Worm (Caenorhabditis elegans) whole organism, L1 larva: Measurements from ENCODE around the gene ttn-1.
A peak's percentile ranks its signal among the peaks of the same experiment; 100 is the strongest.

ENCODE experiments used
- C04F5.9 ChIP-seq: sonication (generic microtip); optimal IDR thresholded peaks from 2 replicates; lab custom pipeline; 2016; ENCODE audit warnings: missing genetic modification characterization, missing compliant biosample characterization
- C16A3.4 ChIP-seq: fragments of 150-350 bp; optimal IDR thresholded peaks from 2 replicates; lab custom pipeline; 2014; ENCODE audit warnings: missing biosample characterization, missing genetic modification characterization
- aly-2 ChIP-seq: fragments of 150-350 bp; optimal IDR thresholded peaks from 2 replicates; lab custom pipeline; 2014; ENCODE audit warnings: missing biosample characterization, missing genetic modification characterization
- blmp-1 ChIP-seq: fragments of 150-350 bp; optimal IDR thresholded peaks from 2 replicates; lab custom pipeline; 2014; ENCODE audit warnings: missing biosample characterization, missing genetic modification characterization
- ceh-8 ChIP-seq: fragments of 200-800 bp; sonication (Bioruptor generic); optimal IDR thresholded peaks from 2 replicates; lab custom pipeline; 2018; ENCODE audit warnings: mild to moderate bottlenecking, missing genetic modification characterization, moderate library complexity, missing compliant biosample characterization
- ceh-82 ChIP-seq, 3 experiments: fragments of 150-350 bp in 1 of 3; sonication (generic microtip) in 2 of 3; optimal IDR thresholded peaks; 2 replicates each; lab custom pipeline; 2014 to 2017; ENCODE audit warnings: missing biosample characterization in 3 of 3, missing genetic modification characterization in 3 of 3
- ceh-88 ChIP-seq: fragments of 200-800 bp; sonication (Bioruptor generic); IDR thresholded peaks from 2 replicates; pipeline ENCODE4 v1.3.6; 2022; ENCODE audit warnings: missing genetic modification characterization, missing compliant biosample characterization
- ceh-90 ChIP-seq: sonication (generic microtip); optimal IDR thresholded peaks from 2 replicates; lab custom pipeline; 2016; ENCODE audit warnings: missing genetic modification characterization, missing compliant biosample characterization
- ces-1 ChIP-seq: fragments of 150-350 bp; optimal IDR thresholded peaks from 2 replicates; lab custom pipeline; 2014; ENCODE audit warnings: missing biosample characterization, missing genetic modification reagents, missing genetic modification characterization
- dpl-1 ChIP-seq, 3 experiments: fragments of 150-350 bp in 2 of 3; sonication (generic microtip) in 1 of 3; optimal IDR thresholded peaks; 2 replicates each; lab custom pipeline; 2014 to 2017; ENCODE audit warnings: missing biosample characterization in 3 of 3, missing genetic modification characterization in 3 of 3, missing genetic modification reagents in 3 of 3
- efl-1 ChIP-seq, 4 experiments: fragments of 150-350 bp; optimal IDR thresholded peaks in 3 of 4; peaks in 1 of 4; 1 replicate in 1 of 4; 2 replicates in 3 of 4; lab custom pipeline; 2014; ENCODE audit warnings: missing biosample characterization in 2 of 4, missing genetic modification characterization in 2 of 4, missing genetic modification reagents in 2 of 4
- elt-2 ChIP-seq: sonication (generic microtip); optimal IDR thresholded peaks from 2 replicates; lab custom pipeline; 2016; ENCODE audit warnings: missing genetic modification characterization, mild to moderate bottlenecking, inconsistent platforms, missing compliant biosample characterization, missing genetic modification reagents
- elt-3 ChIP-seq, 6 experiments: fragments of 150-350 bp in 1 of 6; sonication (generic microtip); optimal IDR thresholded peaks; 2 replicates each; lab custom pipeline; 2017 to 2018; ENCODE audit warnings: missing biosample characterization in 6 of 6, missing genetic modification characterization in 6 of 6, inconsistent platforms in 1 of 6
- ets-5 ChIP-seq: fragments of 200-800 bp; sonication (Bioruptor generic); IDR thresholded peaks from 2 replicates; pipeline ENCODE4 v1.3.6; 2022; ENCODE audit warnings: missing genetic modification characterization, missing compliant biosample characterization
- fkh-8 ChIP-seq: sonication (generic microtip); optimal IDR thresholded peaks from 2 replicates; lab custom pipeline; 2016; ENCODE audit warnings: mild to moderate bottlenecking, missing genetic modification characterization, missing compliant biosample characterization
- hlh-17 ChIP-seq: fragments of 200-800 bp; sonication (Bioruptor generic); optimal IDR thresholded peaks from 2 replicates; lab custom pipeline; 2018; ENCODE audit warnings: missing genetic modification characterization, mild to moderate bottlenecking, missing compliant biosample characterization, moderate library complexity, borderline replicate concordance
- irx-1 ChIP-seq: sonication (generic microtip); optimal IDR thresholded peaks from 2 replicates; lab custom pipeline; 2016; ENCODE audit warnings: missing genetic modification characterization, missing compliant biosample characterization
- jun-1 ChIP-seq: fragments of 150-350 bp; optimal IDR thresholded peaks from 2 replicates; lab custom pipeline; 2014; ENCODE audit warnings: missing biosample characterization, missing genetic modification reagents, missing genetic modification characterization
- lin-13 ChIP-seq: fragments of 150-350 bp; optimal IDR thresholded peaks from 2 replicates; lab custom pipeline; 2014; ENCODE audit warnings: missing biosample characterization, missing genetic modification reagents, missing genetic modification characterization
- lin-14 ChIP-seq: fragments of 200-800 bp; sonication (Bioruptor generic); optimal IDR thresholded peaks from 2 replicates; lab custom pipeline; 2018; ENCODE audit warnings: mild to moderate bottlenecking, missing genetic modification characterization, moderate library complexity, missing compliant biosample characterization
- lin-15B ChIP-seq: fragments of 150-350 bp; sonication (generic microtip); optimal IDR thresholded peaks from 3 replicates; lab custom pipeline; 2014; ENCODE audit warnings: missing biosample characterization, missing genetic modification characterization
- lin-35 ChIP-seq, 2 experiments: fragments of 150-350 bp; optimal IDR thresholded peaks; 2 replicates each; lab custom pipeline; 2014; ENCODE audit warnings: missing biosample characterization in 2 of 2, missing genetic modification characterization in 2 of 2, missing genetic modification reagents in 2 of 2
- lin-39 ChIP-seq: fragments of 150-350 bp; optimal IDR thresholded peaks from 2 replicates; lab custom pipeline; 2014; ENCODE audit warnings: missing biosample characterization, missing genetic modification reagents, missing genetic modification characterization
- lir-3 ChIP-seq: sonication (generic microtip); optimal IDR thresholded peaks from 2 replicates; lab custom pipeline; 2016; ENCODE audit warnings: mild to moderate bottlenecking, missing genetic modification characterization, moderate library complexity, missing compliant biosample characterization; ENCODE audit not compliant: poor library complexity
- lsy-2 ChIP-seq, 2 experiments: fragments of 150-350 bp; optimal IDR thresholded peaks; 2 replicates each; lab custom pipeline; 2014; ENCODE audit warnings: missing biosample characterization in 2 of 2, missing genetic modification characterization in 2 of 2
- mab-9 ChIP-seq: fragments of 200-800 bp; sonication (Bioruptor generic); IDR thresholded peaks from 2 replicates; pipeline ENCODE4 v1.3.6; 2022; ENCODE audit warnings: missing genetic modification reagents, missing genetic modification characterization, missing compliant biosample characterization
- mdl-1 ChIP-seq, 2 experiments: fragments of 150-350 bp; optimal IDR thresholded peaks; 2 replicates each; lab custom pipeline; 2014 to 2017; ENCODE audit warnings: missing biosample characterization in 2 of 2, missing genetic modification characterization in 2 of 2, inconsistent platforms in 1 of 2
- nhr-11 ChIP-seq: fragments of 150-350 bp; optimal IDR thresholded peaks from 2 replicates; lab custom pipeline; 2014; ENCODE audit warnings: missing biosample characterization, missing genetic modification characterization
- nhr-12 ChIP-seq: sonication (generic microtip); optimal IDR thresholded peaks from 2 replicates; lab custom pipeline; 2017; ENCODE audit warnings: missing biosample characterization, missing genetic modification characterization
- nhr-19 ChIP-seq: fragments of 200-800 bp; sonication (Bioruptor generic); conservative IDR thresholded peaks from 2 replicates; pipeline ENCODE4 v1.3.6; 2022; ENCODE audit warnings: missing genetic modification characterization, missing compliant biosample characterization
- nhr-20 ChIP-seq: sonication (generic microtip); optimal IDR thresholded peaks from 2 replicates; lab custom pipeline; 2016; ENCODE audit warnings: mild to moderate bottlenecking, missing genetic modification characterization, missing compliant biosample characterization
- nhr-237 ChIP-seq: fragments of 150-350 bp; optimal IDR thresholded peaks from 2 replicates; lab custom pipeline; 2014; ENCODE audit warnings: missing biosample characterization, missing genetic modification characterization
- nhr-71 ChIP-seq: sonication (generic microtip); optimal IDR thresholded peaks from 2 replicates; lab custom pipeline; 2016; ENCODE audit warnings: mild to moderate bottlenecking, missing genetic modification characterization, moderate library complexity, missing compliant biosample characterization
- nhr-76 ChIP-seq: sonication (generic microtip); optimal IDR thresholded peaks from 2 replicates; lab custom pipeline; 2017; ENCODE audit warnings: missing biosample characterization, missing genetic modification characterization
- nhr-84 ChIP-seq: sonication (generic microtip); optimal IDR thresholded peaks from 2 replicates; lab custom pipeline; 2017; ENCODE audit warnings: missing biosample characterization, missing genetic modification characterization
- nhr-85 ChIP-seq: sonication (generic microtip); peaks from one replicate; lab custom pipeline; 2016; ENCODE audit warnings: missing genetic modification characterization, inconsistent platforms, missing compliant biosample characterization
- nhr-90 ChIP-seq: sonication (generic microtip); optimal IDR thresholded peaks from 2 replicates; lab custom pipeline; 2016; ENCODE audit warnings: mild to moderate bottlenecking, missing genetic modification characterization, missing compliant biosample characterization; ENCODE audit not compliant: poor library complexity
- pag-3 ChIP-seq: sonication (generic microtip); optimal IDR thresholded peaks from 2 replicates; lab custom pipeline; 2017; ENCODE audit warnings: missing genetic modification characterization, mild to moderate bottlenecking, missing compliant biosample characterization, antibody characterized with exemption, borderline replicate concordance; ENCODE audit not compliant: insufficient read depth
- pqm-1 ChIP-seq: sonication (generic microtip); optimal IDR thresholded peaks from 3 replicates; lab custom pipeline; 2017; ENCODE audit warnings: missing biosample characterization, missing genetic modification characterization
- rnt-1 ChIP-seq: sonication (generic microtip); optimal IDR thresholded peaks from 2 replicates; lab custom pipeline; 2016; ENCODE audit warnings: mild to moderate bottlenecking, missing genetic modification characterization, moderate library complexity, missing compliant biosample characterization
- skn-1 ChIP-seq: fragments of 150-350 bp; optimal IDR thresholded peaks from 2 replicates; lab custom pipeline; 2014; ENCODE audit warnings: missing biosample characterization, missing genetic modification characterization
- snu-23 ChIP-seq: sonication (generic microtip); optimal IDR thresholded peaks from 2 replicates; lab custom pipeline; 2016; ENCODE audit warnings: missing genetic modification characterization, missing compliant biosample characterization
- sptf-1 ChIP-seq: fragments of 150-350 bp; optimal IDR thresholded peaks from 2 replicates; lab custom pipeline; 2014; ENCODE audit warnings: missing biosample characterization, missing genetic modification characterization
- swsn-7 ChIP-seq: sonication (generic microtip); optimal IDR thresholded peaks from 2 replicates; lab custom pipeline; 2016; ENCODE audit warnings: missing genetic modification characterization, missing compliant biosample characterization
- tbx-2 ChIP-seq: sonication (generic microtip); optimal IDR thresholded peaks from 2 replicates; lab custom pipeline; 2016; ENCODE audit warnings: missing genetic modification characterization, missing compliant biosample characterization
- unc-130 ChIP-seq: fragments of 150-350 bp; optimal IDR thresholded peaks from 2 replicates; lab custom pipeline; 2017; ENCODE audit warnings: missing biosample characterization, missing genetic modification characterization, inconsistent platforms
- xbp-1 ChIP-seq: sonication (generic microtip); optimal IDR thresholded peaks from 2 replicates; lab custom pipeline; 2016; ENCODE audit warnings: missing genetic modification characterization, missing compliant biosample characterization
- zip-4 ChIP-seq: fragments of 200-800 bp; sonication (Bioruptor generic); optimal IDR thresholded peaks from 2 replicates; lab custom pipeline; 2018; ENCODE audit warnings: mild to moderate bottlenecking, missing genetic modification characterization, moderate library complexity, missing compliant biosample characterization

Gene ttn-1

ce11 chrV:6244631-6245030 lies 42.2 kb upstream of the ttn-1 start (continued):
- TF ChIP-seq nhr-19 (GFP tag; lab: Robert Waterston, UW) (no peak), fkh-8 (peak; percentile 91), ceh-8 (GFP tag; lab: Kevin White, UChicago) (no peak), ceh-82 (tag; optimal IDR thresholded peaks at IDR 0.05; lab: Kevin White, UChicago) (no peak), irx-1 (tag; lab: Kevin White, UChicago) (no peak), nhr-85 (no peak), rnt-1 (tag; lab: Kevin White, UChicago) (no peak), aly-2 (tag; lab: Kevin White, UChicago) (no peak), lsy-2 (tag; optimal IDR thresholded peaks at IDR 0.05; lab: Kevin White, UChicago) (peak in 1 of 2 experiments; percentile 24), nhr-12 (no peak), dpl-1 (GFP tag; optimal IDR thresholded peaks at IDR 0.05; lab: Kevin White, UChicago) (no peak), jun-1 (tag; lab: Kevin White, UChicago) (no peak), mab-9 (no peak), skn-1 (tag; lab: Kevin White, UChicago) (no peak), ceh-88 (GFP tag; lab: Robert Waterston, UW) (no peak), pag-3 (no peak), ets-5 (no peak), lin-39 (tag; lab: Kevin White, UChicago) (no peak)

- peak in 1 of 2 experiments; percentile 14 for TF ChIP-seq mdl-1 (tag; optimal IDR thresholded peaks at IDR 0.05; lab: Kevin White, UChicago)
- no peak for TF ChIP-seq pqm-1
- peak; percentile 69 for TF ChIP-seq lin-14 (GFP tag; lab: Kevin White, UChicago)
- peak; percentile 23 for TF ChIP-seq snu-23 (GFP tag; lab: Kevin White, UChicago)
- TF ChIP-seq elt-3 (tag; optimal IDR thresholded peaks at IDR 0.05; lab: Kevin White, UChicago), result peak in 2 of 6 experiments; percentile 51
- peak; percentile 24 for TF ChIP-seq rnt-1 (tag; lab: Kevin White, UChicago)
- no peak for TF ChIP-seq C04F5.9 (tag; lab: Kevin White, UChicago)
- TF ChIP-seq xbp-1, result no peak
- no peak for TF ChIP-seq nhr-76 (tag; lab: Kevin White, UChicago)
- TF ChIP-seq nhr-20, result peak; percentile 65
- TF ChIP-seq nhr-71 (tag; lab: Kevin White, UChicago), result peak; percentile 57
- TF ChIP-seq blmp-1 (tag; lab: Kevin White, UChicago), result peak; percentile 87
- TF ChIP-seq elt-2 (tag; lab: Kevin White, UChicago), result peak; percentile 88
- TF ChIP-seq nhr-90 (tag; lab: Kevin White, UChicago), result peak; percentile 46
- peak; percentile 52 for TF ChIP-seq unc-130 (tag; lab: Kevin White, UChicago)
- TF ChIP-seq nhr-85, result peak; percentile 34
- TF ChIP-seq nhr-19 (GFP tag; lab: Robert Waterston, UW), result peak; percentile 18; the same call in 1 of the 2 replicates
Observed at ce11 chrV:6243260-6243659, 40.8 kb upstream of the ttn-1 start.

ce11 chrV:6240735-6241134 lies 38.3 kb upstream of the ttn-1 start:
- peak; percentile 76 for TF ChIP-seq tbx-2 (tag; lab: Kevin White, UChicago)
- no peak for TF ChIP-seq ceh-90 (tag; lab: Kevin White, UChicago)
- no peak for TF ChIP-seq lin-15B
- TF ChIP-seq sptf-1, result no peak
- no peak for TF ChIP-seq hlh-17 (GFP tag; lab: Kevin White, UChicago)
- no peak for TF ChIP-seq nhr-12
- TF ChIP-seq lsy-2 (tag; optimal IDR thresholded peaks at IDR 0.05; lab: Kevin White, UChicago), result peak in 1 of 2 experiments; percentile 80
- peak; percentile 16 for TF ChIP-seq swsn-7
- TF ChIP-seq C16A3.4 (tag; lab: Kevin White, UChicago), result peak; percentile 36
- no peak for TF ChIP-seq ces-1 (GFP tag; lab: Kevin White, UChicago)
- peak; percentile 8 for TF ChIP-seq blmp-1 (tag; lab: Kevin White, UChicago)
- TF ChIP-seq efl-1 (optimal IDR thresholded peaks at IDR 0.05; lab: Kevin White, UChicago), result peak in 1 of 2 experiments; percentile 19
- TF ChIP-seq efl-1 (GFP tag; optimal IDR thresholded peaks at IDR 0.05 in 1 of 2; lab: Kevin White, UChicago), result peak in 1 of 2 experiments; percentile 93
- no peak for TF ChIP-seq zip-4 (GFP tag; lab: Kevin White, UChicago)
- peak; percentile 20 for TF ChIP-seq nhr-237 (tag; lab: Kevin White, UChicago)
- peak in 1 of 2 experiments; percentile 57 for TF ChIP-seq lin-35 (GFP tag; optimal IDR thresholded peaks at IDR 0.05; lab: Kevin White, UChicago)
- TF ChIP-seq snu-23 (GFP tag; lab: Kevin White, UChicago), result peak; percentile 69
- no peak for TF ChIP-seq lin-13 (GFP tag; lab: Kevin White, UChicago)
- TF ChIP-seq nhr-11 (tag; lab: Kevin White, UChicago), result no peak
- TF ChIP-seq dpl-1 (GFP tag; optimal IDR thresholded peaks at IDR 0.05; lab: Kevin White, UChicago), result peak in 1 of 3 experiments; percentile 12
- TF ChIP-seq nhr-71 (tag; lab: Kevin White, UChicago), result peak; percentile 67
- TF ChIP-seq irx-1 (tag; lab: Kevin White, UChicago), result no peak
- TF ChIP-seq C04F5.9 (tag; lab: Kevin White, UChicago), result no peak
- no peak for TF ChIP-seq nhr-84 (tag; lab: Kevin White, UChicago)
- peak; percentile 5 for TF ChIP-seq lir-3 (tag; lab: Kevin White, UChicago)
